Fruit fly (Drosophila melanogaster): ENCODE measurements around the gene CG18662.

CG18662 gene

dm6 chr2L:8955597-8956335 lies 24.7 kb upstream of the CG18662 start:
- peak; percentile 57 for TF ChIP-seq noc (tag; optimal IDR thresholded peaks at IDR 0.05)

- peak; percentile 1 for TF ChIP-seq noc (tag; optimal IDR thresholded peaks at IDR 0.05)
Measured at dm6 chr2L:8956336-8956726, 24.1 kb upstream of the CG18662 start.

dm6 chr2L:8957152-8957551 lies 23.3 kb upstream of the CG18662 start:
- TF ChIP-seq noc (tag; optimal IDR thresholded peaks at IDR 0.05): no peak

dm6 chr2L:8958046-8958497 lies 22.4 kb upstream of the CG18662 start:
- peak; percentile 76 for TF ChIP-seq noc (tag; optimal IDR thresholded peaks at IDR 0.05)

dm6 chr2L:8959001-8959461 lies 21.4 kb upstream of the CG18662 start, which contains the start of gene CG31886:
TSS of gene CG31886 (minus strand) at chr2L:8959051.
- TF ChIP-seq noc (tag; optimal IDR thresholded peaks at IDR 0.05): peak; percentile 85

dm6 chr2L:8962254-8962653 lies 18.2 kb upstream of the CG18662 start, which contains the start of the genes CG9525 and CG32985:
TSS of gene CG9525 (minus strand) at chr2L:8962354.
TSS of gene CG32985 (plus strand) at chr2L:8962533.
- no peak for TF ChIP-seq noc (tag; optimal IDR thresholded peaks at IDR 0.05)

- TF ChIP-seq noc (tag; optimal IDR thresholded peaks at IDR 0.05): no peak
Measured at dm6 chr2L:8964657-8965056, 15.8 kb upstream of the CG18662 start, which contains the start of gene CG32984. TSS of gene CG32984 (plus strand) at chr2L:8964957.

dm6 chr2L:8967235-8967634 lies 13.2 kb upstream of the CG18662 start, which contains the start of gene CG18088:
TSS of gene CG18088 (plus strand) at chr2L:8967535.
- no peak for TF ChIP-seq noc (tag; optimal IDR thresholded peaks at IDR 0.05)

- TF ChIP-seq noc (tag; optimal IDR thresholded peaks at IDR 0.05): no peak
Measured at dm6 chr2L:8972905-8973304, 7.6 kb upstream of the CG18662 start.

dm6 chr2L:8974506-8974905 lies 6.0 kb upstream of the CG18662 start:
- no peak for TF ChIP-seq noc (tag; optimal IDR thresholded peaks at IDR 0.05)

- TF ChIP-seq noc (tag; optimal IDR thresholded peaks at IDR 0.05): no peak
Measured at dm6 chr2L:8975328-8975727, 5.1 kb upstream of the CG18662 start, which contains the start of gene CG9541. TSS of gene CG9541 (minus strand) at chr2L:8975428.

dm6 chr2L:8982584-8983302 lies 2.3 kb downstream of the CG18662 start:
- no peak for TF ChIP-seq noc (tag; optimal IDR thresholded peaks at IDR 0.05)

dm6 chr2L:8984614-8985318 lies 4.3 kb downstream of the CG18662 start, which contains the start of gene CG13101:
TSS of gene CG13101 (minus strand) at chr2L:8984872.
- TF ChIP-seq noc (tag; optimal IDR thresholded peaks at IDR 0.05): peak; percentile 86

- TF ChIP-seq noc (tag; optimal IDR thresholded peaks at IDR 0.05): peak; percentile 96
Measured at dm6 chr2L:8987251-8987937, 6.9 kb downstream of the CG18662 start.

dm6 chr2L:8989037-8989591 lies 8.7 kb downstream of the CG18662 start, which contains the start of gene rost:
TSS of gene rost (minus strand) at chr2L:8989539.
- peak; percentile 68 for TF ChIP-seq noc (tag; optimal IDR thresholded peaks at IDR 0.05)

All from whole organism, larva.